Worm (Caenorhabditis elegans): ENCODE results near the gene str-187.

DNA sequence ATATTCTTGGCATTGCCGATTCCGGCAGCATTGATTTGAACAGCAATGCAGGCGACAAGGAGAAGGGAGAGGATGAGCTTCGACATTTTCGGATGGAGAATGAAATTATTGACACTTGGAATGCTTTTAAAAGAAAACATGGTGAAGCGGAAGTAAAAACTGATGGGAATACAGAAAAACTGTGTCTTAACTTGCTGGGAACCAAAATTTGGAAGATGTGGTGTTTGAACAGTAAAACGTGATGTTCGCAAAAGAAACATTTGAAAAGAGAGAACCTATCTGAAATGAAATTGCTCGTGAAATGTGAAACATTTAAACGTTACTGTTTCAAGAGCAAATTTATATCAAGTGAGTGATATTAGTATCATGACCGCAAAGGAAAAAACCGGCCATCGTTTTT lies 665 bp upstream of the str-187 start, which contains the start of gene F26D10.13:
- TF ChIP-seq lsy-2 (tag; optimal IDR thresholded peaks at IDR 0.05) (no peak), nhr-12 (tag; optimal IDR thresholded peaks at IDR 0.05) (no peak), pha-4 (tag; optimal IDR thresholded peaks at IDR 0.05) (no peak), sptf-1 (tag; optimal IDR thresholded peaks at IDR 0.05) (no peak), elt-3 (tag; optimal IDR thresholded peaks at IDR 0.05) (no peak), tbx-8 (GFP tag; optimal IDR thresholded peaks at IDR 0.05) (no peak)

All from whole organism, mixed stage, embryonic.